Fruit fly (Drosophila melanogaster): ENCODE data around the gene CG11035.

The CG11035 gene

DNA sequence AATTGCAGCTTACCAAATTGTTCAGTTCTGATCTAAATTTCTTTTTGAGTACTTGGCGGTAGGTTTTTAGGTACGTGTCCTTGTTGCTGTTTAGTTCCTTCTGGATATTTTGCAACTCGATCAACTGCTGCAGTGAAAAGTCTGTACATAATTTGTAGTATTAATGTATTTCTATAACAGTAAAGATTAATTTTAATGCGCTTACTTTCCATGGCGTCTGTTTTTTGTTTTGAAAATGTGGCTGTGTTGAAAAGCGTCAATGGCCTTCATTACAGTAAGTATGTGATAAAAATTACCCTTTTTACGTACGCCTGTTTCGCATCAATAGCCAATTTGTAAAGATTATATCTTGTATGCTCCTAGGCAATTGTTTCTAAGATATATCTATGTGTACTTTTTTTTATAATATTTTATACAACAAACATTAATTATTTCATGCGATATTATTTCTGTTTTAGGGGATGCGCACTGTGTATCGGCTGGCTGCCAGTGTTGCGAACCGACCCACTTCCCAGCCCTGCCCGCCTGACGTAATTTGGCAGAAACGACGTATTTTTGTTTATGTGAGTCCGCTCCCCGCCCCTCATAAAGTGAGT lies 31.6 kb downstream of the CG11035 start, which contains the start of the genes Kmn2 and CG2698 (continued):
- peak; percentile 92 for TF ChIP-seq Hsf (GFP tag; optimal IDR thresholded peaks at IDR 0.05)
- TF ChIP-seq slp2 (GFP tag; optimal IDR thresholded peaks at IDR 0.05) = peak; percentile 63
- TF ChIP-seq tll (GFP tag; optimal IDR thresholded peaks at IDR 0.05) = peak; percentile 37 to 41
- TF ChIP-seq CG6175 (GFP tag; IDR thresholded peaks at IDR 0.05) = peak; percentile 92
- no peak for TF ChIP-seq btn (GFP tag; optimal IDR thresholded peaks at IDR 0.05)
- peak; percentile 92 for TF ChIP-seq sug (tag; optimal IDR thresholded peaks at IDR 0.05)
- TF ChIP-seq pnt (GFP tag; optimal IDR thresholded peaks at IDR 0.05) = peak; percentile 81
- TF ChIP-seq CG12942 (GFP tag; optimal IDR thresholded peaks at IDR 0.05) = peak; percentile 94
- peak; percentile 93 for TF ChIP-seq gcm (GFP tag; optimal IDR thresholded peaks at IDR 0.05)
- TF ChIP-seq Dbx (GFP tag; IDR thresholded peaks at IDR 0.05) = peak; percentile 98
- peak; percentile 55 for TF ChIP-seq CG9609 (GFP tag; optimal IDR thresholded peaks at IDR 0.05)
- TF ChIP-seq Meics (GFP tag; optimal IDR thresholded peaks at IDR 0.05) = peak; percentile 95
- TF ChIP-seq Atf-2 (GFP tag; optimal IDR thresholded peaks at IDR 0.05) = peak; percentile 63
- TF ChIP-seq Tbp (GFP tag; optimal IDR thresholded peaks at IDR 0.05) = no peak
- TF ChIP-seq CG34422 (GFP tag; IDR thresholded peaks at IDR 0.05) = peak; percentile 98
- TF ChIP-seq Antp (GFP tag; optimal IDR thresholded peaks at IDR 0.05) = peak; percentile 71
- peak in 1 of 3 experiments; percentile 60 for TF ChIP-seq Stat92E (GFP tag; optimal IDR thresholded peaks at IDR 0.05)
- TF ChIP-seq shn (GFP tag; optimal IDR thresholded peaks at IDR 0.05) = peak; percentile 74
- TF ChIP-seq CTCF (GFP tag; optimal IDR thresholded peaks at IDR 0.05) = peak; percentile 29
- peak; percentile 96 for TF ChIP-seq cas (GFP tag; IDR thresholded peaks at IDR 0.05)
- no peak for TF ChIP-seq CG15479 (GFP tag; optimal IDR thresholded peaks at IDR 0.05)
- peak; percentile 90 for TF ChIP-seq CG1024 (GFP tag; IDR thresholded peaks at IDR 0.05)
- TF ChIP-seq CG6689 (GFP tag; IDR thresholded peaks at IDR 0.05) = peak; percentile 98
- TF ChIP-seq gsb (GFP tag; IDR thresholded peaks at IDR 0.05) = peak; percentile 93
- TF ChIP-seq CG10267 (tag; optimal IDR thresholded peaks at IDR 0.05) = peak; percentile 100
- no peak for TF ChIP-seq CG2129 (GFP tag; IDR thresholded peaks at IDR 0.05; ENCODE audit: partially characterized antibody)
- TF ChIP-seq CG7963 (GFP tag; IDR thresholded peaks at IDR 0.05; ENCODE audit: partially characterized antibody) = no peak
- TF ChIP-seq CG13624 (GFP tag; optimal IDR thresholded peaks at IDR 0.05) = peak; percentile 73
- TF ChIP-seq h (optimal IDR thresholded peaks at IDR 0.05) = no peak
- TF ChIP-seq danr (GFP tag; IDR thresholded peaks at IDR 0.05) = peak; percentile 95
- TF ChIP-seq CG12299 (tag; optimal IDR thresholded peaks at IDR 0.05) = peak; percentile 89
- peak; percentile 83 for TF ChIP-seq CG16863 (GFP tag; optimal IDR thresholded peaks at IDR 0.05)
- TF ChIP-seq bigmax (GFP tag; optimal IDR thresholded peaks at IDR 0.05) = no peak
- TF ChIP-seq CG3163 (GFP tag; optimal IDR thresholded peaks at IDR 0.05) = peak; percentile 46
- no peak; the same call in 2 of the 3 replicates for TF ChIP-seq zen2 (GFP tag; IDR thresholded peaks at IDR 0.05; ENCODE audit: partially characterized antibody)
- TF ChIP-seq CG2678 (tag; optimal IDR thresholded peaks at IDR 0.05) = peak; percentile 96
- TF ChIP-seq Nf-YB (GFP tag; optimal IDR thresholded peaks at IDR 0.05) = peak; percentile 82
- peak; percentile 86 for TF ChIP-seq mam (GFP tag; optimal IDR thresholded peaks at IDR 0.05)
- TF ChIP-seq CG9797 (GFP tag; optimal IDR thresholded peaks at IDR 0.05) = peak; percentile 52
- peak; percentile 99 for TF ChIP-seq vvl (GFP tag; IDR thresholded peaks at IDR 0.05)
- TF ChIP-seq wor (GFP tag; IDR thresholded peaks at IDR 0.05) = peak; percentile 97
- TF ChIP-seq nau (GFP tag; optimal IDR thresholded peaks at IDR 0.05) = peak; percentile 90
- TF ChIP-seq CG5180 (GFP tag; optimal IDR thresholded peaks at IDR 0.05) = peak; percentile 78
- TF ChIP-seq maf-S (GFP tag; optimal IDR thresholded peaks at IDR 0.05) = peak; percentile 82
- peak; percentile 73 for TF ChIP-seq CG12744 (GFP tag; optimal IDR thresholded peaks at IDR 0.05)
- TF ChIP-seq abd-A (tag; optimal IDR thresholded peaks at IDR 0.05) = no peak
- no peak for TF ChIP-seq zf30C (GFP tag; optimal IDR thresholded peaks at IDR 0.05)
- TF ChIP-seq da (GFP tag; optimal IDR thresholded peaks at IDR 0.05) = peak; percentile 48
- TF ChIP-seq caup (GFP tag; optimal IDR thresholded peaks at IDR 0.05; ENCODE audit: severe bottlenecking) = peak; percentile 96
- TF ChIP-seq CG17802 (tag; optimal IDR thresholded peaks at IDR 0.05) = peak; percentile 73
